Fruit fly (Drosophila melanogaster): ENCODE data around the gene GILT2.

The GILT2 gene

DNA sequence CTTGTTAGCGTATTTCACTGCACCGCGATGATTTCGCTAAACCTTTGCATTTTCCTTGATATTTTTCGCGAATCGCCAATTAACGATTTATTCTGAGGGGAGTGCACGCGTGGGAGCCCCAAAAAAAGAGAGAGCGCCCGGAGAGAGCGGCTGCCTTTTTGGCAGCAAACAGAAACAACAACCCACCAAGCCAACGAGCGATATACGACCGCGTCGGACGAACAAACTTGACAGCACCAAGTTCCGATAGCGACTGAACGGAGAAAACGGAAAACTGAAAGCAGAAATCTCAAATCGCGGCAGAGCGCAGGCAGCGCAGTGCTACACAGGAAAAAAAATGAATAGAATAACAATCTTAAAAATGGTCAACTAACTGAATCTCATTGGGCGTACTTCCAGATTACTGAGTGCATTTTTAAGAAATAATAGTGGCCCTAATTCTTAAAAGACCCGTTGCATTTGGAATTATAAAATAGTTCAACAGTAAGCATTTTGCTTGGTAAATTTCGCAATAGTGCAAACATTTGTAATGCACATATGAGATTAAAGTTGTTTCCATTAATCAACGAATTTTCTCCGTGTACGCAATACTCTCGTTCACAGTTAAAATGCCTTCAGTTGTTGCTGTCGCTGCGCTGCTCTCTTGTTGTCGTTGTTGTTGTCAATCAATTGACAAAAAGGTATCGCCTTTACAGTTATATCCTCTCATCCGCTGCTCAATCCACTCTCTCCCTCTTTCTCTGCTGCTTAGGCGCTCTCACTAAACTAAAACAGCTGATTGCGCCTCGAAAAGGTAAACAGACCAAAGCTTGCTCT is 9.1 kb upstream of the GILT2 start, which contains the start of gene CG31145:
TSS of gene CG31145 (minus strand) at position 259 of the 816 bp plus-strand sequence.
- TF ChIP-seq sage (GFP tag; optimal IDR thresholded peaks at IDR 0.05) (peak; percentile 97), ey (GFP tag; optimal IDR thresholded peaks at IDR 0.05) (peak; percentile 99), Rel (GFP tag; optimal IDR thresholded peaks at IDR 0.05) (peak; percentile 94), Rel (tag; optimal IDR thresholded peaks at IDR 0.05) (peak; percentile 84), Hr78 (GFP tag; optimal IDR thresholded peaks at IDR 0.05) (no peak), HLH106 (tag; optimal IDR thresholded peaks at IDR 0.05) (peak; percentile 99), N (GFP tag; optimal IDR thresholded peaks at IDR 0.05) (no peak), Hnf4 (GFP tag; optimal IDR thresholded peaks at IDR 0.05) (peak; percentile 98), Myc (optimal IDR thresholded peaks at IDR 0.05) (no peak), OdsH (GFP tag; optimal IDR thresholded peaks at IDR 0.05) (peak; percentile 99), GATAd (GFP tag; optimal IDR thresholded peaks at IDR 0.05) (peak; percentile 83), dl (GFP tag; optimal IDR thresholded peaks at IDR 0.05; ENCODE audit: insufficient read depth in 1 of 2, partially characterized antibody in 2 of 2) (peak; percentile 86 to 92), dmrt93B (GFP tag; optimal IDR thresholded peaks at IDR 0.05) (peak; percentile 100), Mio (GFP tag; optimal IDR thresholded peaks at IDR 0.05) (peak; percentile 91), CG9705 (GFP tag; optimal IDR thresholded peaks at IDR 0.05) (peak; percentile 98), Dfd (GFP tag; optimal IDR thresholded peaks at IDR 0.05) (peak; percentile 98), brk (GFP tag; optimal IDR thresholded peaks at IDR 0.05) (peak; percentile 96), Jra (GFP tag; optimal IDR thresholded peaks at IDR 0.05) (peak; percentile 97), dsf (GFP tag; optimal IDR thresholded peaks at IDR 0.05; ENCODE audit: borderline replicate concordance) (peak; percentile 89), fru (GFP tag; optimal IDR thresholded peaks at IDR 0.05) (peak; percentile 99), CG32264 (GFP tag; optimal IDR thresholded peaks at IDR 0.05) (peak; percentile 98), sv (GFP tag; optimal IDR thresholded peaks at IDR 0.05) (peak; percentile 100), foxo (GFP tag; optimal IDR thresholded peaks at IDR 0.05) (peak; percentile 94 to 99), Dif (GFP tag; optimal IDR thresholded peaks at IDR 0.05; ENCODE audit: partially characterized antibody) (peak; percentile 96), rgr (GFP tag; optimal IDR thresholded peaks at IDR 0.05) (peak; percentile 99), woc (GFP tag; optimal IDR thresholded peaks at IDR 0.05) (peak; percentile 98), Vsx2 (GFP tag; optimal IDR thresholded peaks at IDR 0.05; ENCODE audit: partially characterized antibody) (peak; percentile 68), br (GFP tag; optimal IDR thresholded peaks at IDR 0.05) (peak; percentile 99), tai (GFP tag; optimal IDR thresholded peaks at IDR 0.05) (peak; percentile 96), Sp1 (GFP tag; optimal IDR thresholded peaks at IDR 0.05) (peak; percentile 99), Hr83 (GFP tag; optimal IDR thresholded peaks at IDR 0.05; ENCODE audit: poor library complexity, severe bottlenecking) (peak; percentile 61), psq (GFP tag; optimal IDR thresholded peaks at IDR 0.05) (peak; percentile 98), usp (GFP tag; optimal IDR thresholded peaks at IDR 0.05) (no peak), lola (GFP tag; optimal IDR thresholded peaks at IDR 0.05) (no peak), pan (optimal IDR thresholded peaks at IDR 0.05) (no peak), Abd-B (GFP tag; optimal IDR thresholded peaks at IDR 0.05) (no peak), CrebA (GFP tag; optimal IDR thresholded peaks at IDR 0.05; ENCODE audit: borderline replicate concordance) (peak; percentile 92), h (GFP tag; optimal IDR thresholded peaks at IDR 0.05) (peak; percentile 99), jim (GFP tag; optimal IDR thresholded peaks at IDR 0.05) (no peak)

DNA sequence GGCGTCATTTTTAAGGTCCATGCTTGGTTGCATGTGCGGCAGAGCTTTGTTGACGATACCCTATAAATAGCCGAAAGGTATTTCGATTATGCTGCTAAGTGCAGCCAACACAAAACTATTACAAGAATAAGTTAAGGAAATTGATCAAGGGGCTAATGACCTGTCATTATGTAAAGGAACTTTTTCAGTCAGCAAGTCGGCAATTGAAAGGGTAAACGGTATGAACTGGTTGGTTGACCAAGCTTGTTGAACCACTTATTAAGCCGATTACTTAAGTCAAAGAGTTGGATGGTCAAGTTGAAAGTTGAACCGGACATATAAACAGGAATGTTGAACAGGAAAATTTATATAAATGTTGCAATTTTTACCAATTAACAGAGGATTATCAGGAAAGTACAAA is 5.6 kb upstream of the GILT2 start:
- TF ChIP-seq N (GFP tag; optimal IDR thresholded peaks at IDR 0.05), result no peak
- TF ChIP-seq Mio (GFP tag; optimal IDR thresholded peaks at IDR 0.05), result no peak

Measured in whole organism, wandering third instar larva.